Fruit fly (Drosophila melanogaster): ENCODE data around the gene CG8010.

CG8010 gene

DNA sequence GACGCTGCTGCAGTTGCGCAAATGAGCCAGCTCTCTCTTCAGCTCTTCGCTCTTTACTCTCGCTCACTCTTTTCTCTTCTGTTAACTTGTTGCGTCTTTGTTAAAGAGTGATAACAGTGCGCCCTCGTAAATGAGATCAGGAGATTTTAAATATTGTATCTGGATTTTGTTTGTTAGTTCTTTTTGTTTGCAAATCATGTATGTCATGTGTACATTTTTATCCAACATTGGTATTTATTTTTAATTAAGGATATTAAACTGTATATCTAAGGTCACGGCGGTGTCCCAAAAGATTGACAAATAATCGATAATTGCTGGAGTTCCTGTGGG is 30.1 kb upstream of the CG8010 start (continued):
- TF ChIP-seq bbx (GFP tag; IDR thresholded peaks at IDR 0.05; ENCODE audit: partially characterized antibody): no peak
- TF ChIP-seq gem (tag; optimal IDR thresholded peaks at IDR 0.05): peak; percentile 69
- peak; percentile 59; the same call in 1 of the 2 replicates for TF ChIP-seq Drgx (GFP tag; IDR thresholded peaks at IDR 0.05)
- no peak for TF ChIP-seq Gsc (GFP tag; IDR thresholded peaks at IDR 0.05)
- no peak for TF ChIP-seq Opbp (GFP tag; IDR thresholded peaks at IDR 0.05; ENCODE audit: partially characterized antibody)
- no peak for TF ChIP-seq CG10274 (GFP tag; optimal IDR thresholded peaks at IDR 0.05)
- TF ChIP-seq dmrt11E (tag; optimal IDR thresholded peaks at IDR 0.05): peak; percentile 54
- peak; percentile 82 for TF ChIP-seq ci (GFP tag; IDR thresholded peaks at IDR 0.05)
- peak; percentile 27 for TF ChIP-seq gsb-n (tag; optimal IDR thresholded peaks at IDR 0.05)
- no peak for TF ChIP-seq Mad (GFP tag; optimal IDR thresholded peaks at IDR 0.05)
- peak; percentile 14 for TF ChIP-seq NC2β (GFP tag; optimal IDR thresholded peaks at IDR 0.05)
- no peak for TF ChIP-seq ash1 (GFP tag; optimal IDR thresholded peaks at IDR 0.05)
- TF ChIP-seq Elba2 (GFP tag; optimal IDR thresholded peaks at IDR 0.05): no peak
- peak; percentile 71 for TF ChIP-seq slbo (GFP tag; IDR thresholded peaks at IDR 0.05)
- TF ChIP-seq lov (optimal IDR thresholded peaks at IDR 0.05): no peak
- peak; percentile 60; the same call in 1 of the 3 replicates for TF ChIP-seq lov (GFP tag; IDR thresholded peaks at IDR 0.05)
- peak; percentile 47 for TF ChIP-seq gcm (GFP tag; optimal IDR thresholded peaks at IDR 0.05)
- peak; percentile 18 for TF ChIP-seq shn (GFP tag; optimal IDR thresholded peaks at IDR 0.05)
- no peak for TF ChIP-seq CG31441 (GFP tag; IDR thresholded peaks at IDR 0.05)
- TF ChIP-seq tgo (GFP tag; IDR thresholded peaks at IDR 0.05): peak; percentile 30; the same call in 1 of the 3 replicates
- peak; percentile 29 for TF ChIP-seq scrt (GFP tag; optimal IDR thresholded peaks at IDR 0.05)
- peak; percentile 49; the same call in 1 of the 2 replicates for TF ChIP-seq CG14014 (GFP tag; IDR thresholded peaks at IDR 0.05)
- TF ChIP-seq CG12299 (tag; optimal IDR thresholded peaks at IDR 0.05): no peak
- peak; percentile 68 for TF ChIP-seq CG2712 (tag; optimal IDR thresholded peaks at IDR 0.05)
- TF ChIP-seq CG9215 (GFP tag; IDR thresholded peaks at IDR 0.05): no peak
- TF ChIP-seq CG1647 (GFP tag; optimal IDR thresholded peaks at IDR 0.05): no peak
- TF ChIP-seq Tbp (GFP tag; optimal IDR thresholded peaks at IDR 0.05): no peak
- no peak for TF ChIP-seq CG30020 (tag; optimal IDR thresholded peaks at IDR 0.05)
- peak; percentile 23 for TF ChIP-seq CG8388 (GFP tag; optimal IDR thresholded peaks at IDR 0.05)
- TF ChIP-seq Asciz (GFP tag; optimal IDR thresholded peaks at IDR 0.05): peak; percentile 30
- no peak for TF ChIP-seq pan (optimal IDR thresholded peaks at IDR 0.05)
- TF ChIP-seq pan (GFP tag; optimal IDR thresholded peaks at IDR 0.05 in 1 of 2, IDR thresholded peaks at IDR 0.05 in 1 of 2): peak in 1 of 2 experiments; percentile 72
- peak; percentile 69 for TF ChIP-seq CG15696 (tag; optimal IDR thresholded peaks at IDR 0.05)
- no peak for TF ChIP-seq CG2199 (GFP tag; IDR thresholded peaks at IDR 0.05)
- TF ChIP-seq CG14667 (GFP tag; IDR thresholded peaks at IDR 0.05): peak; percentile 13; the same call in 1 of the 2 replicates
- no peak for TF ChIP-seq CG31388 (GFP tag; optimal IDR thresholded peaks at IDR 0.05)
- TF ChIP-seq dati (GFP tag; IDR thresholded peaks at IDR 0.05): 0 out of 2 replicates have a peak, but pooled peaks have one; percentile 10
- peak; percentile 46; the same call in 1 of the 3 replicates for TF ChIP-seq CG11093 (GFP tag; IDR thresholded peaks at IDR 0.05)
- peak; percentile 0 for TF ChIP-seq CG8924 (tag; optimal IDR thresholded peaks at IDR 0.05)
- TF ChIP-seq D19A (tag; optimal IDR thresholded peaks at IDR 0.05): peak; percentile 18
- peak; percentile 35 for TF ChIP-seq tap (tag; optimal IDR thresholded peaks at IDR 0.05)
- no peak for TF ChIP-seq Hmx (GFP tag; optimal IDR thresholded peaks at IDR 0.05)
- no peak for TF ChIP-seq hkb (optimal IDR thresholded peaks at IDR 0.05)
- TF ChIP-seq hkb (GFP tag; IDR thresholded peaks at IDR 0.05): peak; percentile 56
- TF ChIP-seq inv (GFP tag; IDR thresholded peaks at IDR 0.05; ENCODE audit: partially characterized antibody): no peak
- peak; percentile 60 for TF ChIP-seq CG17568 (GFP tag; optimal IDR thresholded peaks at IDR 0.05)
- peak; percentile 20 for TF ChIP-seq CG8944 (GFP tag; optimal IDR thresholded peaks at IDR 0.05)
- peak; percentile 23 for TF ChIP-seq pnt (GFP tag; optimal IDR thresholded peaks at IDR 0.05)
- no peak for TF ChIP-seq CG9876 (GFP tag; optimal IDR thresholded peaks at IDR 0.05)
- no peak for TF ChIP-seq zen (tag; optimal IDR thresholded peaks at IDR 0.05)
- TF ChIP-seq CkIIα-i1 (GFP tag; IDR thresholded peaks at IDR 0.05): no peak
- TF ChIP-seq NK7.1 (GFP tag; optimal IDR thresholded peaks at IDR 0.05): no peak
- no peak for TF ChIP-seq Doc2 (GFP tag; IDR thresholded peaks at IDR 0.05)
